Worm (Caenorhabditis elegans) whole organism, midembryonic: ENCODE results near the gene Y48G9A.9.

Experiments
- T22C8.4 ChIP-seq: fragments of 200-800 bp; sonication (Bioruptor generic); IDR thresholded peaks from 2 replicates; pipeline ENCODE4 v1.3.6; 2022; ENCODE audit warnings: missing genetic modification characterization, missing compliant biosample characterization
- cog-1 ChIP-seq: sonication (generic microtip); optimal IDR thresholded peaks from 2 replicates; lab custom pipeline; 2016; ENCODE audit warnings: missing genetic modification characterization, missing compliant biosample characterization
- flt-1 ChIP-seq: fragments of 200-800 bp; sonication (Bioruptor generic); IDR thresholded peaks from 2 replicates; pipeline ENCODE4 v1.3.6; 2022; ENCODE audit warnings: missing genetic modification characterization, missing compliant biosample characterization
- klf-2 ChIP-seq: fragments of 200-800 bp; sonication (Bioruptor generic); conservative IDR thresholded peaks from 2 replicates; pipeline ENCODE4 v1.3.6; 2022; ENCODE audit warnings: missing genetic modification reagents, missing genetic modification characterization, missing compliant biosample characterization
- med-1 ChIP-seq: sonication (generic microtip); optimal IDR thresholded peaks from 2 replicates; lab custom pipeline; 2017; ENCODE audit warnings: missing genetic modification characterization, mild to moderate bottlenecking, missing compliant biosample characterization, antibody characterized with exemption, missing genetic modification reagents; ENCODE audit not compliant: insufficient read depth
- ref-1 ChIP-seq: fragments of 200-800 bp; sonication (Bioruptor generic); conservative IDR thresholded peaks from 2 replicates; pipeline ENCODE4 v1.3.6; 2022; ENCODE audit warnings: missing genetic modification reagents, missing genetic modification characterization, missing compliant biosample characterization
- tab-1 ChIP-seq: fragments of 200-800 bp; sonication (Bioruptor generic); IDR thresholded peaks from 2 replicates; pipeline ENCODE4 v1.3.6; 2022; ENCODE audit warnings: missing genetic modification characterization, missing compliant biosample characterization
- ztf-23 ChIP-seq: fragments of 200-800 bp; sonication (Bioruptor generic); IDR thresholded peaks from 2 replicates; pipeline ENCODE4 v1.3.6; 2022; ENCODE audit warnings: missing genetic modification reagents, missing genetic modification characterization, missing compliant biosample characterization
- ztf-29 ChIP-seq: fragments of 200-800 bp; sonication (Bioruptor generic); IDR thresholded peaks from 2 replicates; pipeline ENCODE4 v1.3.6; 2022; ENCODE audit warnings: missing genetic modification reagents, missing genetic modification characterization, missing compliant biosample characterization

Gene Y48G9A.9

ce11 chrIII:2092409-2092808, at the start of gene Y48G9A.9:
Y48G9A.9 (plus strand) TSS chrIII:2092709.
- TF ChIP-seq cog-1 (tag; lab: Kevin White, UChicago), result no peak

ce11 chrIII:2047907-2048306, 44.6 kb upstream of the Y48G9A.9 start, which contains the start of gene dpy-1:
dpy-1 (minus strand) TSS chrIII:2048007.
- TF ChIP-seq ztf-29 (GFP tag; lab: Robert Waterston, UW) (no peak), cog-1 (tag; lab: Kevin White, UChicago) (no peak), T22C8.4 (GFP tag; lab: Robert Waterston, UW) (no peak), ref-1 (no peak), med-1 (GFP tag; lab: Kevin White, UChicago) (no peak), flt-1 (GFP tag; lab: Robert Waterston, UW) (no peak), klf-2 (GFP tag; lab: Robert Waterston, UW) (no peak), tab-1 (GFP tag; lab: Robert Waterston, UW) (no peak), ztf-23 (GFP tag; lab: Robert Waterston, UW) (no peak)

- TF ChIP-seq cog-1 (tag; lab: Kevin White, UChicago), result no peak
- TF ChIP-seq T22C8.4 (GFP tag; lab: Robert Waterston, UW), result no peak
- no peak for TF ChIP-seq klf-2 (GFP tag; lab: Robert Waterston, UW)
- no peak for TF ChIP-seq flt-1 (GFP tag; lab: Robert Waterston, UW)
Observed at ce11 chrIII:2049825-2050224, 42.7 kb upstream of the Y48G9A.9 start.

ce11 chrIII:2050494-2050893, 42.0 kb upstream of the Y48G9A.9 start:
- TF ChIP-seq tab-1 (GFP tag; lab: Robert Waterston, UW) (no peak), klf-2 (GFP tag; lab: Robert Waterston, UW) (no peak), cog-1 (tag; lab: Kevin White, UChicago) (no peak), ztf-23 (GFP tag; lab: Robert Waterston, UW) (no peak), ztf-29 (GFP tag; lab: Robert Waterston, UW) (no peak), ref-1 (no peak)

- TF ChIP-seq tab-1 (GFP tag; lab: Robert Waterston, UW) (no peak), ref-1 (no peak), ztf-23 (GFP tag; lab: Robert Waterston, UW) (no peak), klf-2 (GFP tag; lab: Robert Waterston, UW) (no peak), T22C8.4 (GFP tag; lab: Robert Waterston, UW) (no peak), cog-1 (tag; lab: Kevin White, UChicago) (no peak)
Observed at ce11 chrIII:2053433-2053832, 39.1 kb upstream of the Y48G9A.9 start.

- TF ChIP-seq ref-1 (no peak), tab-1 (GFP tag; lab: Robert Waterston, UW) (no peak), cog-1 (tag; lab: Kevin White, UChicago) (no peak), flt-1 (GFP tag; lab: Robert Waterston, UW) (no peak), ztf-23 (GFP tag; lab: Robert Waterston, UW) (no peak), T22C8.4 (GFP tag; lab: Robert Waterston, UW) (no peak), ztf-29 (GFP tag; lab: Robert Waterston, UW) (no peak), klf-2 (GFP tag; lab: Robert Waterston, UW) (no peak), med-1 (GFP tag; lab: Kevin White, UChicago) (no peak)
Observed at ce11 chrIII:2054084-2054483, 38.4 kb upstream of the Y48G9A.9 start, which contains the start of gene M01E10.3. M01E10.3 (minus strand) TSS chrIII:2054184.

- TF ChIP-seq flt-1 (GFP tag; lab: Robert Waterston, UW) (no peak), ref-1 (no peak), cog-1 (tag; lab: Kevin White, UChicago) (no peak), T22C8.4 (GFP tag; lab: Robert Waterston, UW) (no peak), med-1 (GFP tag; lab: Kevin White, UChicago) (no peak)
Observed at ce11 chrIII:2057570-2057969, 34.9 kb upstream of the Y48G9A.9 start, which contains the start of gene Y39A3A.2. Y39A3A.2 (minus strand) TSS chrIII:2057670.

ce11 chrIII:2060068-2060467, 32.4 kb upstream of the Y48G9A.9 start:
- no peak for TF ChIP-seq ztf-23 (GFP tag; lab: Robert Waterston, UW)
- no peak for TF ChIP-seq T22C8.4 (GFP tag; lab: Robert Waterston, UW)
- no peak for TF ChIP-seq cog-1 (tag; lab: Kevin White, UChicago)
- TF ChIP-seq ztf-29 (GFP tag; lab: Robert Waterston, UW), result no peak
- no peak for TF ChIP-seq klf-2 (GFP tag; lab: Robert Waterston, UW)
- no peak for TF ChIP-seq ref-1
- no peak for TF ChIP-seq med-1 (GFP tag; lab: Kevin White, UChicago)
- TF ChIP-seq tab-1 (GFP tag; lab: Robert Waterston, UW), result no peak
- TF ChIP-seq flt-1 (GFP tag; lab: Robert Waterston, UW), result no peak

- TF ChIP-seq ref-1 (no peak), cog-1 (tag; lab: Kevin White, UChicago) (no peak), ztf-23 (GFP tag; lab: Robert Waterston, UW) (no peak)
Observed at ce11 chrIII:2060857-2061256, 31.7 kb upstream of the Y48G9A.9 start, which contains the start of gene ins-16. ins-16 (minus strand) TSS chrIII:2060957.

- TF ChIP-seq ref-1 (no peak), ztf-23 (GFP tag; lab: Robert Waterston, UW) (no peak), klf-2 (GFP tag; lab: Robert Waterston, UW) (no peak), tab-1 (GFP tag; lab: Robert Waterston, UW) (no peak), cog-1 (tag; lab: Kevin White, UChicago) (no peak), ztf-29 (GFP tag; lab: Robert Waterston, UW) (no peak), med-1 (GFP tag; lab: Kevin White, UChicago) (no peak), T22C8.4 (GFP tag; lab: Robert Waterston, UW) (no peak), flt-1 (GFP tag; lab: Robert Waterston, UW) (no peak)
Observed at ce11 chrIII:2068248-2068647, 24.3 kb upstream of the Y48G9A.9 start, which contains the start of gene Y39A3A.3. Y39A3A.3 (minus strand) TSS chrIII:2068348.
